Fruit fly (Drosophila melanogaster) Kc167 (cell line): Measurements from ENCODE around the gene CG6664.

Experiments used
- Sin3A ChIP-seq: fragments of >200 bp; optimal IDR thresholded peaks from 2 replicates; lab custom pipeline; 2018; ENCODE audit warnings: missing external identifiers
- h ChIP-seq: fragments of >200 bp; optimal IDR thresholded peaks from 3 replicates; lab custom pipeline; 2018; ENCODE audit warnings: missing external identifiers
- insv ChIP-seq: fragments of >200 bp; optimal IDR thresholded peaks from 3 replicates; lab custom pipeline; 2018; ENCODE audit warnings: missing external identifiers
- psq ChIP-seq: fragments of >200 bp; optimal IDR thresholded peaks from 2 replicates; lab custom pipeline; 2017; ENCODE audit warnings: missing external identifiers
- ttk ChIP-seq: sonication (Bioruptor generic); optimal IDR thresholded peaks from 2 replicates; lab custom pipeline; 2017; ENCODE audit warnings: missing external identifiers

DNA sequence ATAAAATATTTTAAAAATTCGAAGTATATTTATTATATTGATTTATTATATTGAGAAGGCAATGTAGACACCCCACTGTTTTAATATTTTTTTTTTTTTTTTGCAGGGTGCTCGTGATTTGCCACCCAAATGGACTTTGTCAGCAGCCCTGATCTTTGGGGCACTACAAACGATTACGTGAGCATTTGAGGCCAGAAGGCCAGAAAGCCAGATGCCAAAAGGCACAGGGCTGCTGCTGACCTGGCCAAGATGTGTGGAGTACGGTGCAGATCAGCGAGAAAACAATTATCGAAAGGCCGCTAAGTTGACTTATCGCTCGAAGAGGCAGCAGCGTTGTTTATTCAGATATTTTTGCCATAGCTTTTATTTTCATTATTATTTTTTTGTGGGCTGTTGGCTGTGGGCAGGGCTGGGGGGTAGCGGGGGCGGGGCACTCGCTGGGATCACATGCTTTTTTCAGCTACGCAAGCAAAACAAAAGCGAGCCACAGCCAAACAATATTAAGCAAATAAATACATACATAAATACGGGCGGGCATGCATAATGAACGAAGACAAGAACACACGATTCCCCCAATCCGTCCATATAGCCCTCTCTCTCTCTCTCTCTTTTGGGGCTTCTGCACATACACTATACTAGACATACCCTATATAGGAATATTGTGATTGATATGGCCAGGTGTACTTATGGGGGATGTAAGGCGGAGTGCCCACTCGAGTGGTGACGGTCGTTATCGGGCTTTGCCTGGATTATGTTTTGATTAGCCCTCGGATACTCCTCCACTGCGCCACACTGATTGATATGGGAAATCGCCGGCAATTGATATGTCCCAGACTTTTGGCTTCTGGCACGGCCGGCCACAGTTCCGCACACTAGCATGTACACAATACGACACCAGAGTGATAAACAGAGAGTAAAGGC lies 12.5 kb downstream of the CG6664 start:
- no peak for TF ChIP-seq psq (lab: Kevin White, UChicago)
- no peak for TF ChIP-seq Sin3A (lab: Kevin White, UChicago)
- TF ChIP-seq h: no peak
- no peak for TF ChIP-seq insv
- TF ChIP-seq ttk: no peak
